Worm (Caenorhabditis elegans): ENCODE results near the gene pro-1.

ce11 chrII:10550173-10550572 is 8.4 kb upstream of the pro-1 start:
- TF ChIP-seq odd-2 (tag; optimal IDR thresholded peaks at IDR 0.05) (no peak), lin-11 (tag; optimal IDR thresholded peaks at IDR 0.05) (no peak), ceh-24 (tag; optimal IDR thresholded peaks at IDR 0.05) (no peak), ama-1 (optimal IDR thresholded peaks at IDR 0.05) (no peak), pag-3 (tag; optimal IDR thresholded peaks at IDR 0.05; ENCODE audit: borderline replicate concordance) (no peak), K09A11.1 (tag; optimal IDR thresholded peaks at IDR 0.05; ENCODE audit: insufficient read depth) (no peak)
